Fruit fly (Drosophila melanogaster): Measurements from ENCODE around the gene CG43725.
A peak's percentile ranks its signal among the peaks of the same experiment; 100 is the strongest.

Gene CG43725

dm6 chr2L:11075114-11075513 is at the start of gene CG43725:
CG43725 (plus strand) TSS chr2L:11075513.
- TF ChIP-seq fd59A (GFP tag; optimal IDR thresholded peaks at IDR 0.05) (no peak), CG3032 (tag; optimal IDR thresholded peaks at IDR 0.05) (no peak), CG6276 (GFP tag; optimal IDR thresholded peaks at IDR 0.05) (no peak), OdsH (GFP tag; optimal IDR thresholded peaks at IDR 0.05) (no peak), Met (GFP tag; optimal IDR thresholded peaks at IDR 0.05) (no peak), CG4318 (GFP tag; optimal IDR thresholded peaks at IDR 0.05) (no peak), CG11294 (GFP tag; IDR thresholded peaks at IDR 0.05) (no peak), CG32006 (GFP tag; optimal IDR thresholded peaks at IDR 0.05) (no peak), CG10631 (GFP tag; optimal IDR thresholded peaks at IDR 0.05) (no peak), CG8319 (GFP tag; optimal IDR thresholded peaks at IDR 0.05) (no peak), CG16779 (tag; optimal IDR thresholded peaks at IDR 0.05) (no peak), acj6 (GFP tag; optimal IDR thresholded peaks at IDR 0.05) (no peak), cyc (GFP tag; optimal IDR thresholded peaks at IDR 0.05) (no peak), CG15336 (GFP tag; IDR thresholded peaks at IDR 0.05) (no peak), Eip93F (GFP tag; optimal IDR thresholded peaks at IDR 0.05) (no peak), Hr4 (GFP tag; optimal IDR thresholded peaks at IDR 0.05) (no peak), Ets21C (GFP tag; optimal IDR thresholded peaks at IDR 0.05) (no peak)

DNA sequence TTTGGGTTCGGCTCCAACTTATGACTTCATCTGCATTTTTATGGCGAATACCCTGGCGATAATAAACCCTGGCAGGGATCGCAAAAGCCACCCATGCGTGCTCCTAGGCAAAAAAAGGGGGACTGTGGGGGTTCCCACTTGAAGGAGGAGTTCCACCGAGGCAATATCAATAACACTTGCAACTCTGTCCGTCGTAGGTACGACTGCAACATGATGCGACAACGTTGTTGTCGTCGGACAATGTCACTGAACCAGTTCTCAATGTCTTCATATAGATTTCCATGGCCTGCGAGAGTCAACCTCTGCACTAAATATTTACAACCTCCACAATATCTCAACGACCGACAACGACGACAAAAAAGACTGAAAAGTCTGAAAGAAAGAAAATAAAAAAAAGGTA is 48.1 kb upstream of the CG43725 start:
- TF ChIP-seq CG10669 (GFP tag; optimal IDR thresholded peaks at IDR 0.05) (no peak), Lpt (GFP tag; optimal IDR thresholded peaks at IDR 0.05) (peak; percentile 21), net (GFP tag; optimal IDR thresholded peaks at IDR 0.05) (no peak), CG31627 (GFP tag; optimal IDR thresholded peaks at IDR 0.05) (no peak), Sox102F (GFP tag; optimal IDR thresholded peaks at IDR 0.05) (no peak), topi (GFP tag; optimal IDR thresholded peaks at IDR 0.05) (no peak), Hr38 (GFP tag; optimal IDR thresholded peaks at IDR 0.05) (no peak), achi (GFP tag; optimal IDR thresholded peaks at IDR 0.05) (no peak), dsx (GFP tag; optimal IDR thresholded peaks at IDR 0.05; ENCODE audit: poor library complexity, severe bottlenecking) (peak; percentile 92), CG11762 (GFP tag; optimal IDR thresholded peaks at IDR 0.05; ENCODE audit: insufficient read depth) (no peak), OdsH (GFP tag; optimal IDR thresholded peaks at IDR 0.05) (no peak), CG9139 (GFP tag; optimal IDR thresholded peaks at IDR 0.05) (peak; percentile 5), Sox14 (GFP tag; optimal IDR thresholded peaks at IDR 0.05) (no peak), CG6163 (GFP tag; IDR thresholded peaks at IDR 0.05) (no peak), Blimp-1 (GFP tag; optimal IDR thresholded peaks at IDR 0.05) (no peak), svp (GFP tag) (no peak), lz (GFP tag; optimal IDR thresholded peaks at IDR 0.05) (no peak), CG34406 (GFP tag; optimal IDR thresholded peaks at IDR 0.05) (no peak), CG16779 (tag; optimal IDR thresholded peaks at IDR 0.05) (no peak), CG8319 (GFP tag; optimal IDR thresholded peaks at IDR 0.05) (no peak), CG1621 (tag; optimal IDR thresholded peaks at IDR 0.05) (no peak), CG6808 (GFP tag; optimal IDR thresholded peaks at IDR 0.05) (peak; percentile 11), vri (GFP tag; optimal IDR thresholded peaks at IDR 0.05) (no peak), salr (GFP tag; optimal IDR thresholded peaks at IDR 0.05) (no peak), ss (GFP tag; optimal IDR thresholded peaks at IDR 0.05) (peak; percentile 16 to 20), eg (GFP tag; IDR thresholded peaks at IDR 0.05) (no peak)

Measured in whole organism, prepupa.